Worm (Caenorhabditis elegans) whole organism, L2 larva: ENCODE measurements around the gene strm-1.

Experiments
- F13H6.1 ChIP-seq: sonication (generic microtip); optimal IDR thresholded peaks from 2 replicates; lab custom pipeline; 2016; ENCODE audit warnings: missing genetic modification characterization, missing compliant biosample characterization
- mdl-1 ChIP-seq, 2 experiments: fragments of 150-350 bp in 1 of 2; sonication (generic microtip) in 1 of 2; optimal IDR thresholded peaks; 2 replicates each; lab custom pipeline; 2017; ENCODE audit warnings: missing biosample characterization in 2 of 2, missing genetic modification characterization in 2 of 2
- unc-55 ChIP-seq: fragments of 150-350 bp; sonication (generic microtip); optimal IDR thresholded peaks from 3 replicates; lab custom pipeline; 2014; ENCODE audit warnings: missing biosample characterization, missing genetic modification reagents, missing genetic modification characterization
- unc-62 ChIP-seq: fragments of 150-350 bp; optimal IDR thresholded peaks from 2 replicates; lab custom pipeline; 2014; ENCODE audit warnings: missing biosample characterization, missing genetic modification reagents, missing genetic modification characterization

ce11 chrIII:2423638-2424037, 21.8 kb downstream of the strm-1 start:
- TF ChIP-seq mdl-1 (tag; optimal IDR thresholded peaks at IDR 0.05; lab: Kevin White, UChicago) (no peak), F13H6.1 (tag; lab: Kevin White, UChicago) (no peak), unc-55 (GFP tag; lab: Kevin White, UChicago) (no peak), unc-62 (GFP tag; lab: Kevin White, UChicago) (no peak)
